Fruit fly (Drosophila melanogaster): ENCODE data around the gene Frq2.

Frq2 gene

DNA sequence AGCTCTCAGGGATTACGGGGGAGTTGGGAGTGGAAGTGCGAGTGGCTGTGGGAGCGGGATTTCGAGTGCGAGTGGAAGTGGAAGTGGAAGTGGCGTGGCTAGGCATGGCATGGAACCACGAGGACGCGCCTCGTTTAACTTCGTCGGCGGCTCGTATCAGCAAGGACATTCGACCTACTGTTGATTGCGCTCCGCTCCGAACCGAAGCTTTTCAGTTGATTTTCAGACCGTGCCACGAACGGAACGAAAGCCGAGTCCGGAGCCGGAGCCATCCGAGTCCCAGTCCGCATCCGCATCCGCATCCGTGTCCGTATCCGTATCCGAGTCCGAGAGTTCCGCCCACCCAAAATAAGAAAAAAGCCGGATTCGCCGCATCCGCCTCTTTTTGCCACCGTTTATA, 8.5 kb downstream of the Frq2 start:
- no peak for TF ChIP-seq foxo (GFP tag; optimal IDR thresholded peaks at IDR 0.05)

DNA sequence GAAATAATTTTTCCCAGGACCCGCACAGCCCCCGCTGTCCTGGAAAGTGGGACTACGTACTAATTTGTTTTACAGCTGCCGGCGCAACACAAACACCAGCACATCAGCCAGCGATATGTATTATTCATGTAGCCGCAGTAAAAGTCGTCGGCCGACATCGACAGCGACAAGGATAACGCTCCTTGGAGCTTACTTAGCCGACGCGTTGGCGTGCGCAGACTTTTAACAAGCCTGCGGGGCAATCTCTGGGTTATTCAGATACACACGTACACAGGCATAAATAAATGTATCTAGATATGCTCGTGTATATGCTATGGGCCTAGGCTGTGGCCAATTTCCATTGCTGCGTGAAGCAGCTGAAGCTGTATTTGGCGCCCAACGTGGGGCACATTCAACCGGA, 20.2 kb downstream of the Frq2 start:
- TF ChIP-seq fru (GFP tag; optimal IDR thresholded peaks at IDR 0.05) (no peak), sv (GFP tag; optimal IDR thresholded peaks at IDR 0.05) (no peak), Dif (GFP tag; optimal IDR thresholded peaks at IDR 0.05; ENCODE audit: partially characterized antibody) (no peak), GATAd (GFP tag; optimal IDR thresholded peaks at IDR 0.05) (no peak), Vsx2 (GFP tag; optimal IDR thresholded peaks at IDR 0.05; ENCODE audit: partially characterized antibody) (no peak), tai (GFP tag; optimal IDR thresholded peaks at IDR 0.05) (no peak), Sp1 (GFP tag; optimal IDR thresholded peaks at IDR 0.05) (no peak), jim (GFP tag; optimal IDR thresholded peaks at IDR 0.05) (no peak), psq (GFP tag; optimal IDR thresholded peaks at IDR 0.05) (no peak)

DNA sequence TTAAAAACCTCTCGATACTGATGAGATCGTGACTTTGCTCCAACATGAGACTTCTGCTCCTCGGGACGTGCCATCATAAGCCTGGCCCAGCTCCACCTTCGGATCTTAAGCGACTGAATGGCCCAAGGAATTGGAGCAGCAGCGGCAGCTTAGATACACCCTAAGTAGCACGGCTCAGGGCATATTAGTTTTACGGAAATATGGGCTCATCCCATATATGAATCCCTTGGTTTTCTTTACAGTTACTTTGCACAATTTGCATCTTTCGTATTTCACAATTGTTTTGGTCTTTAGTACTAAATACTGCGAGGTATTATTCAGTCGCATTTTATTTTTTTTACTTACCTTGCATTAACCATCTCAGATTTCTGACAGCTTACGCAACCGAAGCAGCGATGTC, 27.6 kb downstream of the Frq2 start, which contains the start of gene Hesr:
Gene Hesr (minus strand): TSS at position 101 of the 400 bp plus-strand sequence.
- TF ChIP-seq h (GFP tag; optimal IDR thresholded peaks at IDR 0.05) (no peak), sage (GFP tag; optimal IDR thresholded peaks at IDR 0.05) (no peak), psq (GFP tag; optimal IDR thresholded peaks at IDR 0.05) (no peak), pan (optimal IDR thresholded peaks at IDR 0.05) (no peak), CG9705 (GFP tag; optimal IDR thresholded peaks at IDR 0.05) (no peak), GATAd (GFP tag; optimal IDR thresholded peaks at IDR 0.05) (no peak), lola (GFP tag; optimal IDR thresholded peaks at IDR 0.05) (no peak), Sp1 (GFP tag; optimal IDR thresholded peaks at IDR 0.05) (no peak), Hnf4 (GFP tag; optimal IDR thresholded peaks at IDR 0.05) (no peak), dsf (GFP tag; optimal IDR thresholded peaks at IDR 0.05; ENCODE audit: borderline replicate concordance) (no peak), rgr (GFP tag; optimal IDR thresholded peaks at IDR 0.05) (no peak), Hr78 (GFP tag; optimal IDR thresholded peaks at IDR 0.05) (no peak), Mio (GFP tag; optimal IDR thresholded peaks at IDR 0.05) (no peak), HLH106 (tag; optimal IDR thresholded peaks at IDR 0.05) (no peak), CrebA (GFP tag; optimal IDR thresholded peaks at IDR 0.05; ENCODE audit: borderline replicate concordance) (no peak), woc (GFP tag; optimal IDR thresholded peaks at IDR 0.05) (no peak), Dfd (GFP tag; optimal IDR thresholded peaks at IDR 0.05) (no peak), usp (GFP tag; optimal IDR thresholded peaks at IDR 0.05) (no peak), sv (GFP tag; optimal IDR thresholded peaks at IDR 0.05) (no peak)

DNA sequence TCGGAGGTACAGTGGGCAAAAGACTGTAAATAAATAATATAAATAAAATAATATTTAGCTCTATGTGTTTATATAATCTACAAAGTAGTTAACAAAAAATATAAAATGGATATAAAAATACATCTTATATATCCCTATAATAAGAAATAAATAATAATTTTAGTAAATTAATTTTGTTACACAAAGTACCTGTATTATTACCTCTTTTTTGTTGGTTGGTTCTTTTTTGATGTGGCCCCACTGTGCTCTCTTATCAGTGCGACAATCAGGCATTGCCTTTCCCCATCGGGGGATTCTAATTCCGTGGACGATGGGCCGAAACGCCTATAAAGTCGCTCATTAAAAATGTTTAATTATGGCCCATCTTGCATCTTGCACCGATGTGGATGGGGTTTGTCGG, 30.1 kb downstream of the Frq2 start:
- TF ChIP-seq Dfd (GFP tag; optimal IDR thresholded peaks at IDR 0.05), result no peak
- TF ChIP-seq jim (GFP tag; optimal IDR thresholded peaks at IDR 0.05), result no peak
- TF ChIP-seq Hr78 (GFP tag; optimal IDR thresholded peaks at IDR 0.05), result no peak
- TF ChIP-seq Sp1 (GFP tag; optimal IDR thresholded peaks at IDR 0.05), result no peak
- no peak for TF ChIP-seq CrebA (GFP tag; optimal IDR thresholded peaks at IDR 0.05; ENCODE audit: borderline replicate concordance)
- TF ChIP-seq ey (GFP tag; optimal IDR thresholded peaks at IDR 0.05), result no peak
- no peak for TF ChIP-seq Rel (GFP tag; optimal IDR thresholded peaks at IDR 0.05)
- no peak for TF ChIP-seq Rel (tag; optimal IDR thresholded peaks at IDR 0.05)
- TF ChIP-seq Hnf4 (GFP tag; optimal IDR thresholded peaks at IDR 0.05), result no peak
- no peak for TF ChIP-seq brk (GFP tag; optimal IDR thresholded peaks at IDR 0.05)
- TF ChIP-seq tai (GFP tag; optimal IDR thresholded peaks at IDR 0.05), result no peak
- no peak for TF ChIP-seq N (GFP tag; optimal IDR thresholded peaks at IDR 0.05)
- TF ChIP-seq dmrt93B (GFP tag; optimal IDR thresholded peaks at IDR 0.05), result no peak
- TF ChIP-seq h (GFP tag; optimal IDR thresholded peaks at IDR 0.05), result no peak
- TF ChIP-seq pan (optimal IDR thresholded peaks at IDR 0.05), result no peak
- TF ChIP-seq lola (GFP tag; optimal IDR thresholded peaks at IDR 0.05), result no peak
- no peak for TF ChIP-seq br (GFP tag; optimal IDR thresholded peaks at IDR 0.05)
- TF ChIP-seq foxo (GFP tag; optimal IDR thresholded peaks at IDR 0.05), result no peak

DNA sequence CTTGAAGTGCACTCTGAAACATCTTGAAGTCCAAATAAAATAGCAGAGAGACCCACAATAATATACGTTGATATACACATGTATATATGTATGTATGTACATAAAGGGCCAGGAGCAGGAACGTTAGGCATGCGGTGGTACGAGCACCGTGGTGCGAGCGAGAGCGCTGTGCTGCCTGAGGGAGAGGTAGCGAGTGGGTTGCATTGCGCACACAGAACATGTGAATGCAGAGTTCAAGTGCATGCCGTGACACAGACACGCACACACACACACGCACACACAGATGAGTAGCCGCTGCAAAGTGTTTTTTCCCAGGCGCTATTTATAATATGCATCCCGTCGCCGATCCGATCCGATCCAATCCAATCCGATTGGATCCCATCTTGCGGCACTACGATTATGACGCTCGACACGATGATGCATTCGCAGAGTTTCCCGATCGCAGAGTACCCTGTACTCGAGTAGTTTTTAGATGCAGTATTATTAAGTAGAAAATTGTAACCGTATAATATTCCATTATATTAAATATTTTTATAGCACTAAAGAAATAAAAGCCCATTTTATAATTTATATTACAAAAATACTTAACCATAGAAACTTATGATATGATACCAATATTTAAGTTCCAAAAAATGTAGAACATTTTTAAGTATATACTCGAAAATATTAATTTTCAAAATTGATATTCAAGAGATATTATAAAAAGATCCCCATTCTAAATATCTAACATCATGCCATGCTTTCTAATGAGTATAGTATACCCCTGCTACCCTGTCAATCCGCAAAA, 30.9 kb downstream of the Frq2 start:
- TF ChIP-seq brk (GFP tag; optimal IDR thresholded peaks at IDR 0.05) (no peak), Rel (GFP tag; optimal IDR thresholded peaks at IDR 0.05) (no peak), Rel (tag; optimal IDR thresholded peaks at IDR 0.05) (no peak), lola (GFP tag; optimal IDR thresholded peaks at IDR 0.05) (no peak), Hnf4 (GFP tag; optimal IDR thresholded peaks at IDR 0.05) (no peak), ey (GFP tag; optimal IDR thresholded peaks at IDR 0.05) (no peak), CrebA (GFP tag; optimal IDR thresholded peaks at IDR 0.05; ENCODE audit: borderline replicate concordance) (no peak), fru (GFP tag; optimal IDR thresholded peaks at IDR 0.05) (no peak), foxo (GFP tag; optimal IDR thresholded peaks at IDR 0.05) (no peak), rgr (GFP tag; optimal IDR thresholded peaks at IDR 0.05) (no peak), tai (GFP tag; optimal IDR thresholded peaks at IDR 0.05) (no peak), Sp1 (GFP tag; optimal IDR thresholded peaks at IDR 0.05) (no peak), psq (GFP tag; optimal IDR thresholded peaks at IDR 0.05) (no peak), GATAd (GFP tag; optimal IDR thresholded peaks at IDR 0.05) (no peak), Abd-B (GFP tag; optimal IDR thresholded peaks at IDR 0.05) (no peak), sage (GFP tag; optimal IDR thresholded peaks at IDR 0.05) (no peak), Dif (GFP tag; optimal IDR thresholded peaks at IDR 0.05; ENCODE audit: partially characterized antibody) (no peak), Hr83 (GFP tag; optimal IDR thresholded peaks at IDR 0.05; ENCODE audit: poor library complexity, severe bottlenecking) (no peak), dsf (GFP tag; optimal IDR thresholded peaks at IDR 0.05; ENCODE audit: borderline replicate concordance) (no peak), br (GFP tag; optimal IDR thresholded peaks at IDR 0.05) (no peak)

Data from whole organism, wandering third instar larva.